Fruit fly (Drosophila melanogaster): ENCODE results near the gene CG31221.

The CG31221 gene

DNA sequence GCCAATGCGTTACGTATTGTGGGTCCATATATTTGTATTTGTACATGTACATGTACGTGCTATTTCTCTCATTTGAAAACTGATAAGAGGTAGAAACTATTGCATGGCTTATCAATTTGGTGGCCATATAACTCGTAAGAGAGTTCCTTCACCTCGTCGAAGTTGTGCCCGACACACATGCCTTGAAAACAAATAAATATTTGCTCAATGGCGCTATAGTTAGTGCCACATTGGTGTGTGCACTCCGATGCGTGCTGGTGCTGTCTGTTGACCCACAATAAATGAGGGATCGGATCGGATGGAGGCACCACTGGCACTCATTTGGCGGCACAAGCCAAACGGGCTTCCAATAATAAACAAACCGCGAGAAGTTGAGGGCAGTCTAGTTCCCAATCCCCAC lies 59.7 kb downstream of the CG31221 start (continued):
- TF ChIP-seq maf-S (GFP tag; optimal IDR thresholded peaks at IDR 0.05) = no peak
- TF ChIP-seq tio (GFP tag; optimal IDR thresholded peaks at IDR 0.05) = no peak
- TF ChIP-seq CG30403 (GFP tag; optimal IDR thresholded peaks at IDR 0.05) = no peak
- no peak for TF ChIP-seq crp (GFP tag; optimal IDR thresholded peaks at IDR 0.05)
- no peak for TF ChIP-seq btn (GFP tag; optimal IDR thresholded peaks at IDR 0.05)
- TF ChIP-seq z (GFP tag; IDR thresholded peaks at IDR 0.05) = peak; percentile 51; the same call in 2 of the 3 replicates
- no peak for TF ChIP-seq Myb (GFP tag; optimal IDR thresholded peaks at IDR 0.05)
- TF ChIP-seq NFAT (GFP tag; IDR thresholded peaks at IDR 0.05) = no peak
- no peak for TF ChIP-seq Med (GFP tag)
- TF ChIP-seq CG4424 (GFP tag; optimal IDR thresholded peaks at IDR 0.05) = peak; percentile 24
- TF ChIP-seq bab2 (GFP tag; optimal IDR thresholded peaks at IDR 0.05) = no peak
- TF ChIP-seq CG6683 (GFP tag; optimal IDR thresholded peaks at IDR 0.05) = no peak
- TF ChIP-seq rib (GFP tag; IDR thresholded peaks at IDR 0.05) = 0 out of 2 replicates have a peak, but pooled peaks have one; percentile 54
- TF ChIP-seq grau (tag; optimal IDR thresholded peaks at IDR 0.05) = no peak
- no peak for TF ChIP-seq Dll (GFP tag; IDR thresholded peaks at IDR 0.05; ENCODE audit: partially characterized antibody)
- no peak for TF ChIP-seq oc (tag; optimal IDR thresholded peaks at IDR 0.05)
- no peak for TF ChIP-seq Bteb2 (GFP tag; optimal IDR thresholded peaks at IDR 0.05)
- no peak for TF ChIP-seq H2.0 (GFP tag; IDR thresholded peaks at IDR 0.05)
- TF ChIP-seq lola (GFP tag; optimal IDR thresholded peaks at IDR 0.05) = peak in 1 of 3 experiments; percentile 42
- no peak for TF ChIP-seq jigr1 (GFP tag; IDR thresholded peaks at IDR 0.05)
- peak; percentile 63 for TF ChIP-seq CG8359 (GFP tag; optimal IDR thresholded peaks at IDR 0.05; ENCODE audit: borderline replicate concordance)
- TF ChIP-seq CG5245 (GFP tag; optimal IDR thresholded peaks at IDR 0.05) = no peak
- TF ChIP-seq CoRest (tag; optimal IDR thresholded peaks at IDR 0.05) = peak; percentile 6
- no peak for TF ChIP-seq CG12744 (GFP tag; optimal IDR thresholded peaks at IDR 0.05)
- TF ChIP-seq vfl (GFP tag; optimal IDR thresholded peaks at IDR 0.05) = no peak
- TF ChIP-seq Blimp-1 (GFP tag; optimal IDR thresholded peaks at IDR 0.05) = peak; percentile 33
- peak; percentile 21 for TF ChIP-seq exex (tag; optimal IDR thresholded peaks at IDR 0.05)
- no peak for TF ChIP-seq Dfd (GFP tag; optimal IDR thresholded peaks at IDR 0.05)
- peak; percentile 58 for TF ChIP-seq CG15601 (tag; optimal IDR thresholded peaks at IDR 0.05)
- no peak for TF ChIP-seq Drgx (GFP tag; IDR thresholded peaks at IDR 0.05)
- TF ChIP-seq org-1 (GFP tag; optimal IDR thresholded peaks at IDR 0.05) = peak; percentile 50
- TF ChIP-seq Aef1 (GFP tag; IDR thresholded peaks at IDR 0.05) = no peak
- TF ChIP-seq CG11695 (GFP tag; IDR thresholded peaks at IDR 0.05) = 0 out of 3 replicates have a peak, but pooled peaks have one; percentile 32
- TF ChIP-seq Fer2 (tag; optimal IDR thresholded peaks at IDR 0.05) = no peak
- peak; percentile 55 for TF ChIP-seq CG15696 (tag; optimal IDR thresholded peaks at IDR 0.05)
- peak; percentile 42 for TF ChIP-seq CG12219 (GFP tag; optimal IDR thresholded peaks at IDR 0.05)
- no peak for TF ChIP-seq stwl (tag; optimal IDR thresholded peaks at IDR 0.05)
- no peak for TF ChIP-seq lov (optimal IDR thresholded peaks at IDR 0.05)
- TF ChIP-seq lov (GFP tag; IDR thresholded peaks at IDR 0.05) = peak; percentile 69; the same call in 1 of the 3 replicates
- no peak for TF ChIP-seq B-H1 (GFP tag; IDR thresholded peaks at IDR 0.05)
- TF ChIP-seq bowl (GFP tag; IDR thresholded peaks at IDR 0.05) = no peak
- no peak for TF ChIP-seq CG10959 (GFP tag; IDR thresholded peaks at IDR 0.05)
- peak; percentile 35 for TF ChIP-seq BtbVII (GFP tag; optimal IDR thresholded peaks at IDR 0.05)
- TF ChIP-seq dan (GFP tag; IDR thresholded peaks at IDR 0.05) = no peak
- TF ChIP-seq CG4820 (GFP tag; optimal IDR thresholded peaks at IDR 0.05) = no peak
- TF ChIP-seq tup (GFP tag; optimal IDR thresholded peaks at IDR 0.05) = no peak
- peak; percentile 48 for TF ChIP-seq CG1529 (GFP tag; optimal IDR thresholded peaks at IDR 0.05)
- TF ChIP-seq Hr39 (optimal IDR thresholded peaks at IDR 0.05) = no peak
- TF ChIP-seq Poxn (GFP tag; IDR thresholded peaks at IDR 0.05) = no peak
- TF ChIP-seq gcm2 (GFP tag; optimal IDR thresholded peaks at IDR 0.05) = no peak
- peak; percentile 26 for TF ChIP-seq ac (GFP tag; optimal IDR thresholded peaks at IDR 0.05)
- TF ChIP-seq CG31441 (GFP tag; IDR thresholded peaks at IDR 0.05) = peak; percentile 37; the same call in 1 of the 2 replicates

Measured in whole organism, embryonic.